Worm (Caenorhabditis elegans) whole organism, young adult: ENCODE results near the gene C03B1.5.
A peak's percentile ranks its signal among the peaks of the same experiment; 100 is the strongest.

Source experiments
- F37B4.10 ChIP-seq: fragments of 200-800 bp; sonication (Bioruptor generic); IDR thresholded peaks from 2 replicates; pipeline ENCODE4 v1.3.6; 2022; ENCODE audit warnings: missing genetic modification characterization, missing compliant biosample characterization
- F39B2.1 ChIP-seq: fragments of 200-800 bp; sonication (Bioruptor generic); IDR thresholded peaks from 2 replicates; pipeline ENCODE4 v1.3.6; 2022; ENCODE audit warnings: missing genetic modification reagents, missing genetic modification characterization, missing compliant biosample characterization
- F55B11.4 ChIP-seq: sonication (generic microtip); optimal IDR thresholded peaks from 2 replicates; lab custom pipeline; 2016; ENCODE audit warnings: missing compliant biosample characterization, missing genetic modification characterization, borderline replicate concordance; ENCODE audit not compliant: insufficient read depth
- F57C9.4 ChIP-seq: sonication (generic microtip); optimal IDR thresholded peaks from 2 replicates; lab custom pipeline; 2017; ENCODE audit warnings: mild to moderate bottlenecking, missing genetic modification characterization, missing compliant biosample characterization
- K11D2.4 ChIP-seq: fragments of 200-800 bp; sonication (Bioruptor generic); IDR thresholded peaks from 2 replicates; pipeline ENCODE4 v1.3.6; 2022; ENCODE audit warnings: missing genetic modification reagents, missing genetic modification characterization, missing compliant biosample characterization
- T26A5.8 ChIP-seq: sonication (generic microtip); optimal IDR thresholded peaks from 2 replicates; lab custom pipeline; 2016; ENCODE audit warnings: missing genetic modification characterization, missing compliant biosample characterization
- Y53F4B.3 ChIP-seq: fragments of 200-800 bp; sonication (Bioruptor generic); IDR thresholded peaks from 2 replicates; pipeline ENCODE4 v1.3.6; 2022; ENCODE audit warnings: missing genetic modification reagents, missing genetic modification characterization, missing compliant biosample characterization
- Y56A3A.18 ChIP-seq: fragments of 200-800 bp; sonication (Bioruptor generic); IDR thresholded peaks from 2 replicates; pipeline ENCODE4 v1.3.6; 2022; ENCODE audit warnings: missing genetic modification reagents, missing genetic modification characterization, missing compliant biosample characterization
- Y79H2A.3 ChIP-seq: fragments of 200-800 bp; sonication (Bioruptor generic); conservative IDR thresholded peaks from 2 replicates; pipeline ENCODE4 v1.3.6; 2022; ENCODE audit warnings: missing genetic modification reagents, missing genetic modification characterization, missing compliant biosample characterization
- ZK185.1 ChIP-seq: sonication (generic microtip); optimal IDR thresholded peaks from 2 replicates; lab custom pipeline; 2016; ENCODE audit warnings: mild to moderate bottlenecking, missing genetic modification characterization, missing compliant biosample characterization; ENCODE audit not compliant: poor library complexity, severe bottlenecking
- akir-1 ChIP-seq: fragments of 200-800 bp; sonication (Bioruptor generic); optimal IDR thresholded peaks from 2 replicates; lab custom pipeline; 2018; ENCODE audit warnings: mild to moderate bottlenecking, missing genetic modification characterization, moderate library complexity, missing compliant biosample characterization
- attf-5 ChIP-seq: fragments of 200-800 bp; sonication (Bioruptor generic); optimal IDR thresholded peaks from 2 replicates; lab custom pipeline; 2018; ENCODE audit warnings: mild to moderate bottlenecking, missing genetic modification characterization, missing compliant biosample characterization
- bed-1 ChIP-seq: fragments of 200-800 bp; sonication (Bioruptor generic); IDR thresholded peaks from 2 replicates; pipeline ENCODE4 v1.3.6; 2022; ENCODE audit warnings: missing genetic modification reagents, missing genetic modification characterization, missing compliant biosample characterization
- bed-2 ChIP-seq: fragments of 200-800 bp; sonication (Bioruptor generic); IDR thresholded peaks from 2 replicates; pipeline ENCODE4 v1.3.6; 2022; ENCODE audit warnings: missing genetic modification reagents, missing genetic modification characterization, missing compliant biosample characterization
- cebp-2 ChIP-seq: fragments of 200-800 bp; sonication (Bioruptor generic); IDR thresholded peaks from 2 replicates; pipeline ENCODE4 v1.3.6; 2022; ENCODE audit warnings: missing genetic modification characterization, missing compliant biosample characterization
- ceh-40 ChIP-seq: fragments of 200-800 bp; sonication (Bioruptor generic); IDR thresholded peaks from 2 replicates; pipeline ENCODE4 v1.3.6; 2022; ENCODE audit warnings: missing genetic modification characterization, missing compliant biosample characterization
- ceh-58 ChIP-seq: fragments of 200-800 bp; sonication (Bioruptor generic); IDR thresholded peaks from 2 replicates; pipeline ENCODE4 v1.3.6; 2022; ENCODE audit warnings: missing genetic modification characterization, missing compliant biosample characterization
- chd-7 ChIP-seq: sonication (generic microtip); optimal IDR thresholded peaks from 2 replicates; lab custom pipeline; 2016; ENCODE audit warnings: mild to moderate bottlenecking, missing genetic modification characterization, moderate library complexity, missing compliant biosample characterization
- dpff-1 ChIP-seq: sonication (generic microtip); optimal IDR thresholded peaks from 2 replicates; lab custom pipeline; 2017; ENCODE audit warnings: mild to moderate bottlenecking, missing genetic modification characterization, missing compliant biosample characterization
- egl-18 ChIP-seq: fragments of 200-800 bp; sonication (Bioruptor generic); IDR thresholded peaks from 2 replicates; pipeline ENCODE4 v1.3.6; 2022; ENCODE audit warnings: missing genetic modification reagents, missing genetic modification characterization, missing compliant biosample characterization
- egl-44 ChIP-seq: fragments of 200-800 bp; sonication (Bioruptor generic); IDR thresholded peaks from 2 replicates; pipeline ENCODE4 v1.3.6; 2022; ENCODE audit warnings: missing genetic modification reagents, missing genetic modification characterization, missing compliant biosample characterization
- egrh-3 ChIP-seq: fragments of 200-800 bp; sonication (Bioruptor generic); IDR thresholded peaks from 2 replicates; pipeline ENCODE4 v1.3.6; 2022; ENCODE audit warnings: missing genetic modification reagents, missing genetic modification characterization, missing compliant biosample characterization
- ets-4 ChIP-seq: fragments of 200-800 bp; sonication (Bioruptor generic); optimal IDR thresholded peaks from 2 replicates; lab custom pipeline; 2018; ENCODE audit warnings: mild to moderate bottlenecking, missing genetic modification characterization, missing compliant biosample characterization
- fkh-3 ChIP-seq: sonication (generic microtip); optimal IDR thresholded peaks from 2 replicates; lab custom pipeline; 2016; ENCODE audit warnings: mild to moderate bottlenecking, missing genetic modification characterization, missing compliant biosample characterization
- gei-17 ChIP-seq: fragments of 200-800 bp; sonication (Bioruptor generic); optimal IDR thresholded peaks from 2 replicates; lab custom pipeline; 2018; ENCODE audit warnings: mild to moderate bottlenecking, missing genetic modification characterization, missing compliant biosample characterization
- hmg-20 ChIP-seq: fragments of 200-800 bp; sonication (Bioruptor generic); IDR thresholded peaks from 2 replicates; pipeline ENCODE4 v1.3.6; 2022; ENCODE audit warnings: missing genetic modification reagents, missing genetic modification characterization, missing compliant biosample characterization
- let-526 ChIP-seq: fragments of 200-800 bp; sonication (Bioruptor generic); IDR thresholded peaks from 2 replicates; pipeline ENCODE4 v1.3.6; 2022; ENCODE audit warnings: missing genetic modification reagents, missing genetic modification characterization, missing compliant biosample characterization
- madf-8 ChIP-seq: fragments of 200-800 bp; sonication (Bioruptor generic); conservative IDR thresholded peaks from 2 replicates; pipeline ENCODE4 v1.3.6; 2022; ENCODE audit warnings: missing genetic modification reagents, missing genetic modification characterization, missing compliant biosample characterization
- mcd-1 ChIP-seq: fragments of 200-800 bp; sonication (Bioruptor generic); IDR thresholded peaks from 2 replicates; pipeline ENCODE4 v1.3.6; 2022; ENCODE audit warnings: missing genetic modification reagents, missing genetic modification characterization, missing compliant biosample characterization
- nfyb-1 ChIP-seq: fragments of 200-800 bp; sonication (Bioruptor generic); IDR thresholded peaks from 2 replicates; pipeline ENCODE4 v1.3.6; 2022; ENCODE audit warnings: missing genetic modification reagents, missing genetic modification characterization, missing compliant biosample characterization
- nhr-179 ChIP-seq: sonication (generic microtip); optimal IDR thresholded peaks from 2 replicates; lab custom pipeline; 2016; ENCODE audit warnings: mild to moderate bottlenecking, missing genetic modification characterization, missing compliant biosample characterization
- nhr-27 ChIP-seq: fragments of 200-800 bp; sonication (Bioruptor generic); optimal IDR thresholded peaks from 2 replicates; lab custom pipeline; 2018; ENCODE audit warnings: mild to moderate bottlenecking, missing genetic modification characterization, moderate library complexity, missing compliant biosample characterization
- repo-1 ChIP-seq: sonication (generic microtip); optimal IDR thresholded peaks from 2 replicates; lab custom pipeline; 2017; ENCODE audit warnings: mild to moderate bottlenecking, missing genetic modification characterization, missing compliant biosample characterization
- rpc-1 ChIP-seq, 2 experiments: fragments of 150-350 bp in 1 of 2; sonication (generic microtip) in 1 of 2; optimal IDR thresholded peaks; 2 replicates each; lab custom pipeline; 2014 to 2018; ENCODE audit warnings: missing biosample characterization in 1 of 2, missing genetic modification characterization in 1 of 2, missing genetic modification reagents in 1 of 2, missing genotype in 1 of 2
- sdz-38 ChIP-seq: sonication (generic microtip); optimal IDR thresholded peaks from 2 replicates; lab custom pipeline; 2016; ENCODE audit warnings: missing genotype, missing genetic modification characterization, missing compliant biosample characterization
- snpc-1.1 ChIP-seq: sonication (generic microtip); optimal IDR thresholded peaks from 2 replicates; lab custom pipeline; 2017; ENCODE audit warnings: missing genetic modification characterization, mild to moderate bottlenecking, missing compliant biosample characterization, antibody characterized with exemption, moderate library complexity, missing genotype, missing genetic modification reagents; ENCODE audit not compliant: insufficient read depth
- snpc-4 ChIP-seq, 5 experiments: fragments of 150-350 bp in 1 of 5; sonication (generic microtip) in 4 of 5; optimal IDR thresholded peaks; 2 replicates each; lab custom pipeline; 2014 to 2018; ENCODE audit warnings: missing genetic modification characterization in 5 of 5, missing biosample characterization in 3 of 5, antibody characterized with exemption in 2 of 5, mild to moderate bottlenecking in 2 of 5, missing compliant biosample characterization in 2 of 5, missing genotype in 2 of 5, moderate library complexity in 2 of 5, missing genetic modification reagents in 1 of 5
- sptf-2 ChIP-seq: fragments of 200-800 bp; sonication (Bioruptor generic); optimal IDR thresholded peaks from 2 replicates; lab custom pipeline; 2018; ENCODE audit warnings: mild to moderate bottlenecking, missing genetic modification characterization, missing compliant biosample characterization
- tbx-9 ChIP-seq: sonication (generic microtip); optimal IDR thresholded peaks from 2 replicates; lab custom pipeline; 2016; ENCODE audit warnings: borderline replicate concordance, missing genetic modification characterization, inconsistent platforms, missing compliant biosample characterization
- unc-130 ChIP-seq: sonication (generic microtip); optimal IDR thresholded peaks from 2 replicates; lab custom pipeline; 2016; ENCODE audit warnings: missing genetic modification reagents, missing genetic modification characterization, missing compliant biosample characterization
- xnd-1 ChIP-seq: sonication (generic microtip); optimal IDR thresholded peaks from 2 replicates; lab custom pipeline; 2016; ENCODE audit warnings: missing genotype, missing genetic modification reagents, missing genetic modification characterization, missing compliant biosample characterization
- zfh-2 ChIP-seq: fragments of 200-800 bp; sonication (Bioruptor generic); conservative IDR thresholded peaks from 2 replicates; pipeline ENCODE4 v1.3.6; 2022; ENCODE audit warnings: missing genetic modification reagents, missing genetic modification characterization, missing compliant biosample characterization
- zim-3 ChIP-seq: sonication (generic microtip); optimal IDR thresholded peaks from 2 replicates; lab custom pipeline; 2017; ENCODE audit warnings: mild to moderate bottlenecking, missing genetic modification characterization, moderate library complexity, missing compliant biosample characterization
- ztf-28 ChIP-seq: fragments of 200-800 bp; sonication (Bioruptor generic); IDR thresholded peaks from 2 replicates; pipeline ENCODE4 v1.3.6; 2022; ENCODE audit warnings: missing genetic modification reagents, missing genetic modification characterization, missing compliant biosample characterization
- ztf-6 ChIP-seq: fragments of 200-800 bp; sonication (Bioruptor generic); IDR thresholded peaks from 2 replicates; pipeline ENCODE4 v1.3.6; 2022; ENCODE audit warnings: missing genetic modification reagents, missing genetic modification characterization, missing compliant biosample characterization

C03B1.5 gene

DNA sequence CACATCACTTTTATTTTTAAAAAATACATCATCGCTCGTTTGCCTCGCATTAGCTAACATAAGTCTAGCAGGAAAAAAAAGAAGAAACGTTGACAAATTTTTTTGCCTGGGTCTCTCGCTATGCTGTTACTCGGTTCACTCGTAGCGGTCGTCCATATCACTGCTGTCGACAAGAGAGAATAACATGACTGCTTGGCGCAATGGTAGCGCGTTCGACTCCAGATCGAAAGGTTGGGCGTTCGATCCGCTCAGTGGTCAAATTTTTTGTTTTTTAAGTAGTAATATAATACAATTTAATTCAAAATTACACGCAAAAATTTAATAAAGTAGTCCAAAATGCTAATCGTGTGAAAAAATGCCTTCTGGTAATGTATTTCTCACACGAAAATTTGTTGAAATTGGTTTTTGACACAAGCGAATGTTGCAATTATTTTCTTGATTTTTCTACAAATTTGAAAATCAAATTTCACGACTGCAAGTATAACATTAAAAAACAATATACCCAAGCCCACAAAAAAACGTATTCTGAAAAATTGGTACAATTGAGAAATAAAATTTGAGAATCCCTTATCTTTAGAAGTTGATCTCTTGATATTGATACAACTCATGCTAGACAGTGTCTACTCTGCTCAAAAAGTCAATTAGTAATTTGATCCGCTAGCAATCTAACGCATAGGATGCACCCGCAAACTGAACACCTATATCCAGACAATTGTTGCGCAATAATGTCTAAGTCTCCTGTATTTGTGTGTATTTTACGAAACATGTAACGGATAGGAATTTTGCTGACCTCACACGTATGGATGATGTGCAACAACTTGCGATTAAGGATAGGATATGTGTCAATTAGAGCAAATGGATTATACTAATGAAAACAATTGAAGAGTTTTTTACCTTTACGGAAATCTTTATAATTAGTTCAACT, 16.1 kb downstream of the C03B1.5 start (continued):
- TF ChIP-seq zim-3 (tag; lab: Kevin White, UChicago) (peak; percentile 69), attf-5 (peak; percentile 42), tbx-9 (tag; lab: Kevin White, UChicago) (peak; percentile 13), bed-1 (GFP tag; lab: Robert Waterston, UW) (no peak), ztf-6 (GFP tag; lab: Robert Waterston, UW) (no peak), gei-17 (GFP tag; lab: Kevin White, UChicago) (peak; percentile 28), ZK185.1 (tag; lab: Kevin White, UChicago) (peak; percentile 67), madf-8 (GFP tag; lab: Robert Waterston, UW) (no peak), ceh-58 (GFP tag; lab: Robert Waterston, UW) (0 out of 2 replicates have a peak, but pooled peaks have one; percentile 84), ets-4 (GFP tag; lab: Kevin White, UChicago) (no peak), K11D2.4 (GFP tag; lab: Robert Waterston, UW) (0 out of 2 replicates have a peak, but pooled peaks have one; percentile 26), F39B2.1 (GFP tag; lab: Robert Waterston, UW) (no peak), xnd-1 (tag; lab: Kevin White, UChicago) (no peak), egl-18 (GFP tag; lab: Robert Waterston, UW) (no peak), hmg-20 (GFP tag; lab: Robert Waterston, UW) (no peak), egrh-3 (no peak), Y79H2A.3 (GFP tag; lab: Robert Waterston, UW) (no peak), nfyb-1 (GFP tag; lab: Robert Waterston, UW) (peak; percentile 88), sptf-2 (GFP tag; lab: Kevin White, UChicago) (peak; percentile 41), F55B11.4 (no peak), Y53F4B.3 (no peak), let-526 (GFP tag; lab: Robert Waterston, UW) (peak; percentile 53; the same call in 1 of the 2 replicates), akir-1 (GFP tag; lab: Kevin White, UChicago) (peak; percentile 9), mcd-1 (GFP tag; lab: Robert Waterston, UW) (no peak), sdz-38 (tag; lab: Kevin White, UChicago) (no peak), Y56A3A.18 (GFP tag; lab: Robert Waterston, UW) (no peak; the same call in 1 of the 2 replicates), egl-44 (GFP tag; lab: Robert Waterston, UW) (peak; percentile 78; the same call in 1 of the 2 replicates), fkh-3 (tag; lab: Kevin White, UChicago) (peak; percentile 36), repo-1 (tag; lab: Kevin White, UChicago) (peak; percentile 56), dpff-1 (tag; lab: Kevin White, UChicago) (no peak), bed-2 (GFP tag; lab: Robert Waterston, UW) (no peak), rpc-1 (optimal IDR thresholded peaks at IDR 0.05; lab: Kevin White, UChicago) (peak; percentile 89), rpc-1 (tag; optimal IDR thresholded peaks at IDR 0.05; lab: Kevin White, UChicago) (peak; percentile 95), T26A5.8 (tag; lab: Kevin White, UChicago) (peak; percentile 66), zfh-2 (GFP tag; lab: Robert Waterston, UW) (no peak), ztf-28 (GFP tag; lab: Robert Waterston, UW) (no peak)
- TF ChIP-seq, all 124 proteins: peak for 61

DNA sequence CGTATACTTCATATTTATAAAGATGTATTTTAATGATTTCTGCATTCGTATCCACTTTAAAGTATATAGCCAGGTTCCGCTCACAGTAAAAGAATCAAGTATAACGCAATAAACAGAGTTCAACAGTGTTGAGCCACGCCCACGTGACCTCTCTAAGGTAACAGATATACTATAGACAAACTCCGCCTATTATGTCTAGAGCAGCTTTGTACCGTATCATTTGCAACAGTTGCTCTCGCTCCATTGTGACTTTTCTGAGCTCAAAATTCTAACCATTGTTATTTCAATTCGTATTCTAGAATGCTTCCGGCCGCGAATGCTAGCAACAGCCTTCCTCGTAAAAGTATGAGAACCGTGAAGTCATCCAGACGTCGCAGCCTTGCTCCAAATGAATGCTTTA, 18.0 kb downstream of the C03B1.5 start, which contains the start of gene C03B1.17:
Gene C03B1.17, plus strand, starts transcription at position 301 of the 400 bp plus-strand sequence.
- no peak for TF ChIP-seq snpc-4 (GFP tag; optimal IDR thresholded peaks at IDR 0.05; lab: Kevin White, UChicago)
- no peak for TF ChIP-seq snpc-4 (tag; optimal IDR thresholded peaks at IDR 0.05; lab: Kevin White, UChicago)
- no peak for TF ChIP-seq tbx-9 (tag; lab: Kevin White, UChicago)
- no peak for TF ChIP-seq snpc-1.1 (tag; lab: Kevin White, UChicago)
- no peak for TF ChIP-seq akir-1 (GFP tag; lab: Kevin White, UChicago)
- no peak for TF ChIP-seq F57C9.4 (tag; lab: Kevin White, UChicago)
- no peak for TF ChIP-seq nhr-27 (tag; lab: Kevin White, UChicago)
- no peak for TF ChIP-seq dpff-1 (tag; lab: Kevin White, UChicago)
- no peak for TF ChIP-seq ceh-40
- no peak for TF ChIP-seq nhr-179
- no peak for TF ChIP-seq xnd-1 (tag; lab: Kevin White, UChicago)
- no peak for TF ChIP-seq cebp-2
- TF ChIP-seq F37B4.10 = no peak
- no peak for TF ChIP-seq unc-130 (GFP tag; lab: Kevin White, UChicago)
- TF ChIP-seq chd-7 (tag; lab: Kevin White, UChicago) = no peak
